Worm (Caenorhabditis elegans) whole organism, midembryonic: ENCODE measurements around the gene srh-92.

Source experiments
- klf-2 ChIP-seq: fragments of 200-800 bp; sonication (Bioruptor generic); conservative IDR thresholded peaks from 2 replicates; pipeline ENCODE4 v1.3.6; 2022; ENCODE audit warnings: missing genetic modification reagents, missing genetic modification characterization, missing compliant biosample characterization
- tab-1 ChIP-seq: fragments of 200-800 bp; sonication (Bioruptor generic); IDR thresholded peaks from 2 replicates; pipeline ENCODE4 v1.3.6; 2022; ENCODE audit warnings: missing genetic modification characterization, missing compliant biosample characterization
- ztf-29 ChIP-seq: fragments of 200-800 bp; sonication (Bioruptor generic); IDR thresholded peaks from 2 replicates; pipeline ENCODE4 v1.3.6; 2022; ENCODE audit warnings: missing genetic modification reagents, missing genetic modification characterization, missing compliant biosample characterization

DNA sequence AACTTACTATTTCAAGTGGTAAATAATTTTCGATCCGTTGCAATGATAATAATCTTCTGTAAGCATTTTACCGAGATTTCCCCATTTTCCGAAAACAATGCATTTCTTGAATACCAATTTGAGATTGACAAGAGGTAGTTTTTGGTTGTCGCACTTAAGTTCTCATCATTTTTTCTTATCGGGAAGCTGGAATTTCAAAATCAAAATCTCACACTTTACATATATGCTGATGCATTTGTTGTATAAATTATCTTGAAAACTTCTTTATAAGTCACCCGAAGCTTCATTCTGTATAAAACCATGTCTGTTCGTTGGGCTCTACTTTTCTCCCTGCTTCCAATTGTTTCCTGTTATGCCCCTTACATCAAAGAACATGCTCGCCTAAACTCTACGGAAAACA, 9.4 kb downstream of the srh-92 start, which contains the start of gene try-11:
- no peak for TF ChIP-seq klf-2
- TF ChIP-seq tab-1, result no peak
- TF ChIP-seq ztf-29 (GFP tag; lab: Robert Waterston, UW), result no peak
